Worm (Caenorhabditis elegans): ENCODE data around the gene F31F4.1.
A peak's percentile ranks its signal among the peaks of the same experiment; 100 is the strongest.

F31F4.1 gene

DNA sequence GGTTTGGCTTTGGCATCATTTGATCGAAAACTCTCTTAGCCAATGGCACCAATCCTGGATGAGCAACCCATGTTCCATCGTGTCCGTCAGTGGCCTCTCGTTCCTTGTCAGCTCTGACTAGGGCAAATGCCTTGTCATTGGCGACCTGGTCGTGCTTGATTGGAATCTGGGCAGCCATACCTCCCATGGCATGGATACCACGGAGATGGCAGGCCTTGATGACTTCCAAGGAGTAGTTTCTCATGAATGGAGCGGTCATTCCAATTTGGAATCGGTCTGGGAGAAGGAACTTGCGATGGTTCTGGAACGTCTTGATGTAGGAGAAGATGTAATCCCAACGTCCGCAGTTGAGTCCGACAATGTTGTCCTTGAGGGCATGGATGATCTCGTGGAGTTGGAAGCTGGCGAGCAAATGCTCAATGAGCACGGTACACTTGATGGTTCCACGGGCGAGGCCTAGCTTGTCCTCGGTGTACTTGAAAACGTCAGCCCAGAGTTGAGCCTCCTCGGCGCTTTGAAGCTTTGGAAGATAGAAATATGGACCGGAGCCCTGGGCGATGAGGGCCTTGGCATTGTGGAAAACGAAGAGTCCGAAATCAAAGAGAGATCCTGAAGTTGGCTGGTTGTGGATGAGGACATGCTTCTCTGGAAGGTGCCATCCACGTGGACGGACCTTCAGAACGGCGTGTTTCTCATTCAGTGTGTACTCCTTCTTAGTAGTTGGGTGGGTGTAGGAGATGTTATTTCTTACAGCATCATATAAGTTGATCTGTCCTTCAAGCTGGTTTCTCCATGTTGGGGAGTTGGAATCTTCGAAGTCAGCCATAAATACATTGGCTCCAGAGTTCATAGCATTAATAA is 41.3 kb downstream of the F31F4.1 start (continued):
- no peak for TF ChIP-seq hlh-11 (tag; optimal IDR thresholded peaks at IDR 0.05)
- no peak for TF ChIP-seq nhr-41 (GFP tag; IDR thresholded peaks at IDR 0.05)
- TF ChIP-seq ZK546.5 (tag; optimal IDR thresholded peaks at IDR 0.05), result no peak
- TF ChIP-seq lin-13 (GFP tag; optimal IDR thresholded peaks at IDR 0.05), result no peak
- no peak for TF ChIP-seq zag-1 (tag; optimal IDR thresholded peaks at IDR 0.05)
- no peak for TF ChIP-seq ZK337.2 (GFP tag; IDR thresholded peaks at IDR 0.05)
- TF ChIP-seq set-16 (GFP tag; IDR thresholded peaks at IDR 0.05), result no peak
- peak; percentile 3 for TF ChIP-seq hlh-30 (tag; optimal IDR thresholded peaks at IDR 0.05; ENCODE audit: insufficient read depth)
- TF ChIP-seq nhr-28 (tag; optimal IDR thresholded peaks at IDR 0.05), result no peak
- peak; percentile 62 for TF ChIP-seq mes-2 (tag; optimal IDR thresholded peaks at IDR 0.05; ENCODE audit: poor library complexity, severe bottlenecking)
- TF ChIP-seq nhr-102 (tag; optimal IDR thresholded peaks at IDR 0.05), result no peak
- no peak for TF ChIP-seq lim-7 (GFP tag; IDR thresholded peaks at IDR 0.05)
- no peak for TF ChIP-seq Y5F2A.4 (GFP tag; optimal IDR thresholded peaks at IDR 0.05)
- TF ChIP-seq snpc-4 (tag; optimal IDR thresholded peaks at IDR 0.05), result no peak
- no peak for TF ChIP-seq F37D6.2 (tag; optimal IDR thresholded peaks at IDR 0.05)
- TF ChIP-seq ztf-11 (tag; optimal IDR thresholded peaks at IDR 0.05), result no peak
- TF ChIP-seq dmd-8 (GFP tag; IDR thresholded peaks at IDR 0.05), result peak; percentile 65; the same call in 1 of the 2 replicates
- TF ChIP-seq nhr-6 (tag; optimal IDR thresholded peaks at IDR 0.05), result peak; percentile 49
- TF ChIP-seq nhr-76 (tag; optimal IDR thresholded peaks at IDR 0.05), result no peak
- TF ChIP-seq ceh-62 (tag; optimal IDR thresholded peaks at IDR 0.05), result no peak
- no peak for TF ChIP-seq F10B5.3 (tag; optimal IDR thresholded peaks at IDR 0.05)
- TF ChIP-seq mdt-29 (GFP tag; IDR thresholded peaks at IDR 0.05), result no peak
- peak; percentile 12 for TF ChIP-seq dve-1 (tag; optimal IDR thresholded peaks at IDR 0.05; ENCODE audit: insufficient read depth)

DNA sequence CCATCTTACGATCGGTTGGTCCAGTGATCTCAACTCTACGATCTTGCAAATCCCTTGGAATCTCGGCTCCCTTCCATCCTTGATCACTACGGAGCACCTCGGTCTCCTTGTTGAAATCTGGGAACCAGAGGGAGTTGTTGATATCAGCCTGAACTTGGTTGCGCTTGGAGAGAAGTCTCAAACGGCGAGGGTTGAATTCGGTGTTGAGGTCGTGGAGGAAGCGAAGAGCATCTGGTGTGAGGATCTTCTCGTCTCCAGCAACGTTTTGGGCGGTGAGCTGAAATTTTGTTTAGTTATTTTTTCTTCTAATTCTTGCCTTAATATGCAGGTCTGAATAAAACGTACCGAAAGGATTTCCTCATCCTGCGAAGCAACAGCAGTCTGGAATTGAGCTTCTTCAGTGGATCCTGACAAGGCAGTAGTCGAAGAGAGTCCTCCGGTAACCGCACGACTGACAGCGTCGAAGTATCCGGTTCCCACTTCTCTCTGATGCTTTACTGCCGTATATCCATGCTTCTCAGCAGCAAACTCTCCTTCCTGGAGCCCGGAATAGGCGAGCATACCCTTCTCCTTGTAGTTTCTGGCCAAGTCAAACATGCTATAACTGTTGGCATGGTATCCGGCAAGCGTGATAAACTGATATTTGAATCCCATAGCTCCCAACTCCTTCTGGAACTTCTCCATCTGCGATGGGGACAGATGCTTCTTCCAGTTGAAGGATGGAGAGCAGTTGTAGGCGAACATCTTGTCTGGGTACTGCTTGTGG is 42.1 kb downstream of the F31F4.1 start:
- TF ChIP-seq set-16 (GFP tag; IDR thresholded peaks at IDR 0.05) (no peak), lin-38 (GFP tag; IDR thresholded peaks at IDR 0.05) (no peak), mxl-2 (GFP tag; conservative IDR thresholded peaks at IDR 0.05) (no peak; the same call in 1 of the 2 replicates), nhr-25 (tag; optimal IDR thresholded peaks at IDR 0.05; ENCODE audit: borderline replicate concordance, insufficient read depth) (peak; percentile 2), dmd-6 (GFP tag; IDR thresholded peaks at IDR 0.05) (no peak), dve-1 (tag; optimal IDR thresholded peaks at IDR 0.05; ENCODE audit: insufficient read depth) (no peak), F49E8.2 (tag; optimal IDR thresholded peaks at IDR 0.05; ENCODE audit: borderline replicate concordance) (no peak), mxl-3 (GFP tag; optimal IDR thresholded peaks at IDR 0.05) (no peak), daf-16 (GFP tag; optimal IDR thresholded peaks at IDR 0.05) (no peak), daf-16 (tag; optimal IDR thresholded peaks at IDR 0.05) (peak; percentile 62), ceh-32 (tag; optimal IDR thresholded peaks at IDR 0.05; ENCODE audit: poor library complexity) (no peak), zag-1 (tag; optimal IDR thresholded peaks at IDR 0.05) (no peak), nhr-11 (tag; optimal IDR thresholded peaks at IDR 0.05) (no peak), skn-1 (tag; optimal IDR thresholded peaks at IDR 0.05) (no peak), php-3 (GFP tag; IDR thresholded peaks at IDR 0.05) (no peak), spr-1 (tag; optimal IDR thresholded peaks at IDR 0.05) (no peak), zip-2 (tag; optimal IDR thresholded peaks at IDR 0.05) (no peak), nhr-41 (GFP tag; IDR thresholded peaks at IDR 0.05) (no peak), daf-19 (GFP tag; conservative IDR thresholded peaks at IDR 0.05) (no peak), madf-9 (GFP tag; conservative IDR thresholded peaks at IDR 0.05) (0 out of 2 replicates have a peak, but pooled peaks have one; percentile 3), nhr-42 (GFP tag; IDR thresholded peaks at IDR 0.05) (0 out of 2 replicates have a peak, but pooled peaks have one; percentile 28), lin-39 (tag; optimal IDR thresholded peaks at IDR 0.05) (no peak), F44E2.7 (GFP tag; IDR thresholded peaks at IDR 0.05) (0 out of 2 replicates have a peak, but pooled peaks have one; percentile 46), daf-12 (tag; optimal IDR thresholded peaks at IDR 0.05) (no peak), saeg-2 (GFP tag; IDR thresholded peaks at IDR 0.05) (no peak), lsy-2 (tag; optimal IDR thresholded peaks at IDR 0.05) (no peak), nhr-48 (tag; optimal IDR thresholded peaks at IDR 0.05) (no peak), dmd-9 (GFP tag; IDR thresholded peaks at IDR 0.05) (no peak)
